Fruit fly (Drosophila melanogaster) whole organism, embryonic: ENCODE results near the gene AANATL3.

Experiments
- Aef1 ChIP-seq: fragments of 200-800 bp; sonication (Bioruptor generic); IDR thresholded peaks from 3 replicates; pipeline ENCODE4 v1.3.6; 2022; ENCODE audit warnings: missing biosample characterization, missing genetic modification characterization
- CG12236 ChIP-seq: fragments of 200-800 bp; sonication (Bioruptor generic); optimal IDR thresholded peaks from 2 replicates; lab custom pipeline; 2016; ENCODE audit warnings: missing biosample characterization, missing genetic modification characterization
- CG12659 ChIP-seq: fragments of 200-800 bp; sonication (Bioruptor generic); optimal IDR thresholded peaks from 3 replicates; lab custom pipeline; 2017; ENCODE audit warnings: mild to moderate bottlenecking, missing biosample characterization, missing genetic modification reagents, missing genetic modification characterization
- CG14014 ChIP-seq: fragments of 200-800 bp; sonication (Bioruptor generic); IDR thresholded peaks from 2 replicates; pipeline ENCODE4 v1.3.6; 2022; ENCODE audit warnings: missing biosample characterization, missing genetic modification characterization
- CG15073 ChIP-seq: fragments of 200-800 bp; sonication (Bioruptor generic); optimal IDR thresholded peaks from 2 replicates; lab custom pipeline; 2016; ENCODE audit warnings: missing biosample characterization, missing genetic modification characterization
- CG15514 ChIP-seq: fragments of 200-800 bp; sonication (Bioruptor generic); optimal IDR thresholded peaks from 3 replicates; lab custom pipeline; 2017; ENCODE audit warnings: missing biosample characterization, missing genetic modification characterization, mild to moderate bottlenecking, moderate library complexity, missing genetic modification reagents
- CG15601 ChIP-seq: fragments of 200-800 bp; sonication (Bioruptor generic); optimal IDR thresholded peaks from 3 replicates; lab custom pipeline; 2019; ENCODE audit warnings: missing biosample characterization, mild to moderate bottlenecking, missing genetic modification characterization, moderate library complexity
- CG1603 ChIP-seq: fragments of 200-800 bp; sonication (Bioruptor generic); optimal IDR thresholded peaks from 2 replicates; lab custom pipeline; 2019; ENCODE audit warnings: missing biosample characterization, mild to moderate bottlenecking, missing genetic modification characterization, moderate library complexity
- CG16813 ChIP-seq: fragments of 200-800 bp; sonication (Bioruptor generic); IDR thresholded peaks from 3 replicates; pipeline ENCODE4 v1.3.6; 2022; ENCODE audit warnings: missing biosample characterization, missing genetic modification characterization; ENCODE audit not compliant: partially characterized antibody
- CG2116 ChIP-seq: fragments of 200-800 bp; sonication (Bioruptor generic); optimal IDR thresholded peaks from 3 replicates; lab custom pipeline; 2018; ENCODE audit warnings: missing biosample characterization, mild to moderate bottlenecking, missing genetic modification characterization
- CG31224 ChIP-seq: fragments of 200-800 bp; sonication (Bioruptor generic); IDR thresholded peaks from 2 replicates; pipeline ENCODE4 v1.3.6; 2022; ENCODE audit warnings: missing biosample characterization, missing genetic modification characterization
- CG4820 ChIP-seq: fragments of 200-800 bp; sonication (Bioruptor generic); optimal IDR thresholded peaks from 3 replicates; lab custom pipeline; 2016; ENCODE audit warnings: missing biosample characterization, missing genetic modification characterization
- CG6254 ChIP-seq: fragments of 200-800 bp; sonication (Bioruptor generic); optimal IDR thresholded peaks from 3 replicates; lab custom pipeline; 2017; ENCODE audit warnings: mild to moderate bottlenecking, missing biosample characterization, missing genetic modification reagents, missing genetic modification characterization
- CG6272 ChIP-seq: fragments of 200-800 bp; sonication (Bioruptor generic); IDR thresholded peaks from 2 replicates; pipeline ENCODE4 v1.3.6; 2022; ENCODE audit warnings: missing biosample characterization, missing genetic modification characterization
- CG7928 ChIP-seq: fragments of 200-800 bp; sonication (Bioruptor generic); optimal IDR thresholded peaks from 2 replicates; lab custom pipeline; 2017; ENCODE audit warnings: missing biosample characterization, mild to moderate bottlenecking, missing genetic modification characterization
- CG7963 ChIP-seq: fragments of 200-800 bp; sonication (Bioruptor generic); IDR thresholded peaks from 3 replicates; pipeline ENCODE4 v1.3.6; 2022; ENCODE audit warnings: missing biosample characterization, missing genetic modification characterization; ENCODE audit not compliant: partially characterized antibody
- CG8924 ChIP-seq: fragments of 200-800 bp; optimal IDR thresholded peaks from 3 replicates; lab custom pipeline; 2019; ENCODE audit warnings: missing biosample characterization, mild to moderate bottlenecking, missing genetic modification characterization, moderate library complexity
- CG9215 ChIP-seq: fragments of 200-800 bp; sonication (Bioruptor generic); IDR thresholded peaks from 2 replicates; pipeline ENCODE4 v1.3.6; 2022; ENCODE audit warnings: missing biosample characterization, missing genetic modification characterization
- CG9727 ChIP-seq: fragments of 200-800 bp; sonication (Bioruptor generic); optimal IDR thresholded peaks from 3 replicates; lab custom pipeline; 2017; ENCODE audit warnings: missing biosample characterization, mild to moderate bottlenecking, missing genetic modification characterization
- Camta ChIP-seq: fragments of 200-800 bp; sonication (Bioruptor generic); optimal IDR thresholded peaks from 2 replicates; lab custom pipeline; 2016; ENCODE audit warnings: missing biosample characterization, missing genetic modification characterization
- D ChIP-seq, 2 experiments: fragments of 200-800 bp in 1 of 2; fragments of >200 bp in 1 of 2; sonication (Bioruptor generic) in 1 of 2; optimal IDR thresholded peaks; 2 replicates in 1 of 2; 3 replicates in 1 of 2; lab custom pipeline; 2017; ENCODE audit warnings: mild to moderate bottlenecking in 1 of 2, missing biosample characterization in 1 of 2, missing genetic modification characterization in 1 of 2, missing genetic modification reagents in 1 of 2
- Dek ChIP-seq: fragments of 200-800 bp; sonication (Bioruptor generic); optimal IDR thresholded peaks from 3 replicates; lab custom pipeline; 2019; ENCODE audit warnings: missing biosample characterization, mild to moderate bottlenecking, missing genetic modification characterization, moderate library complexity
- Dll ChIP-seq: fragments of 200-800 bp; sonication (Bioruptor generic); IDR thresholded peaks from 4 replicates; pipeline ENCODE4 v1.3.6; 2022; ENCODE audit warnings: missing biosample characterization, missing genetic modification characterization; ENCODE audit not compliant: partially characterized antibody
- Dref ChIP-seq: fragments of 200-800 bp; sonication (Bioruptor generic); IDR thresholded peaks from 2 replicates; pipeline ENCODE4 v1.3.6; 2022; ENCODE audit warnings: missing biosample characterization, missing genetic modification characterization
- Hr78 ChIP-seq, 2 experiments: fragments of 200-800 bp in 1 of 2; fragments of >200 bp in 1 of 2; sonication (Bioruptor generic) in 1 of 2; optimal IDR thresholded peaks; 2 replicates each; lab custom pipeline; 2017 to 2019; ENCODE audit warnings: missing biosample characterization in 2 of 2, missing genetic modification characterization in 2 of 2, mild to moderate bottlenecking in 1 of 2, moderate library complexity in 1 of 2
- MBD-R2 ChIP-seq: fragments of 200-800 bp; sonication (Bioruptor generic); IDR thresholded peaks from 2 replicates; pipeline ENCODE4 v1.3.6; 2022; ENCODE audit warnings: missing biosample characterization, missing genetic modification characterization
- Med ChIP-seq: fragments of 200-800 bp; sonication (Bioruptor generic); peaks from one replicate; lab custom pipeline; 2016; ENCODE audit warnings: missing biosample characterization, missing genetic modification characterization, mild to moderate bottlenecking, inconsistent platforms, moderate library complexity
- Mes4 ChIP-seq: fragments of 200-800 bp; sonication (Bioruptor generic); optimal IDR thresholded peaks from 2 replicates; lab custom pipeline; 2016; ENCODE audit warnings: missing biosample characterization, missing genetic modification characterization
- Nf-YC ChIP-seq: fragments of 200-800 bp; optimal IDR thresholded peaks from 3 replicates; lab custom pipeline; 2019; ENCODE audit warnings: missing biosample characterization, mild to moderate bottlenecking, missing genetic modification characterization, moderate library complexity
- Ptx1 ChIP-seq: fragments of 200-800 bp; sonication (Bioruptor generic); IDR thresholded peaks from 2 replicates; pipeline ENCODE4 v1.3.6; 2022; ENCODE audit warnings: missing biosample characterization, missing genetic modification characterization
- Rx ChIP-seq: fragments of 200-800 bp; sonication (Bioruptor generic); IDR thresholded peaks from 2 replicates; pipeline ENCODE4 v1.3.6; 2022; ENCODE audit warnings: missing biosample characterization, missing genetic modification characterization
- Scr ChIP-seq: fragments of 200-800 bp; sonication (Bioruptor generic); IDR thresholded peaks from 2 replicates; pipeline ENCODE4 v1.3.6; 2022; ENCODE audit warnings: missing biosample characterization, missing genetic modification characterization; ENCODE audit not compliant: partially characterized antibody
- Sry-β ChIP-seq: fragments of 200-800 bp; sonication (Bioruptor generic); optimal IDR thresholded peaks from 2 replicates; lab custom pipeline; 2018; ENCODE audit warnings: missing biosample characterization, mild to moderate bottlenecking, missing genetic modification characterization, moderate library complexity
- Stat92E ChIP-seq, 3 experiments: fragments of >200 bp in 2 of 3; fragments of 200-800 bp in 1 of 3; sonication (Bioruptor generic) in 1 of 3; optimal IDR thresholded peaks; 2 replicates each; lab custom pipeline; 2017 to 2019; ENCODE audit warnings: missing biosample characterization in 3 of 3, missing genetic modification characterization in 3 of 3, mild to moderate bottlenecking in 1 of 3, moderate library complexity in 1 of 3
- ab ChIP-seq: fragments of 200-800 bp; sonication (Bioruptor generic); optimal IDR thresholded peaks from 2 replicates; lab custom pipeline; 2016; ENCODE audit warnings: missing biosample characterization, missing genetic modification characterization
- ato ChIP-seq: fragments of 200-800 bp; sonication (Bioruptor generic); IDR thresholded peaks from 2 replicates; pipeline ENCODE4 v1.3.6; 2022; ENCODE audit warnings: missing biosample characterization, missing genetic modification characterization; ENCODE audit not compliant: partially characterized antibody
- bbx ChIP-seq: fragments of 200-800 bp; sonication (Bioruptor generic); IDR thresholded peaks from 2 replicates; pipeline ENCODE4 v1.3.6; 2022; ENCODE audit warnings: missing biosample characterization, missing genetic modification characterization; ENCODE audit not compliant: partially characterized antibody
- chm ChIP-seq: fragments of 200-800 bp; sonication (Bioruptor generic); IDR thresholded peaks from 2 replicates; pipeline ENCODE4 v1.3.6; 2022; ENCODE audit warnings: missing biosample characterization, missing genetic modification characterization
- dan ChIP-seq: fragments of 200-800 bp; sonication (Bioruptor generic); IDR thresholded peaks from 2 replicates; pipeline ENCODE4 v1.3.6; 2022; ENCODE audit warnings: missing biosample characterization, missing genetic modification characterization
- gsb-n ChIP-seq: fragments of 200-800 bp; sonication (Bioruptor generic); optimal IDR thresholded peaks from 3 replicates; lab custom pipeline; 2018; ENCODE audit warnings: missing biosample characterization, mild to moderate bottlenecking, missing genetic modification characterization
- hth ChIP-seq: fragments of >200 bp; optimal IDR thresholded peaks from 2 replicates; lab custom pipeline; 2017; ENCODE audit warnings: inconsistent platforms
- mirr ChIP-seq: fragments of 200-800 bp; sonication (Bioruptor generic); optimal IDR thresholded peaks from 3 replicates; lab custom pipeline; 2018; ENCODE audit warnings: missing biosample characterization, mild to moderate bottlenecking, missing genetic modification characterization
- pb ChIP-seq: fragments of 200-800 bp; sonication (Bioruptor generic); optimal IDR thresholded peaks from 3 replicates; lab custom pipeline; 2016; ENCODE audit warnings: missing biosample characterization, missing genetic modification characterization
- ranshi ChIP-seq: fragments of 200-800 bp; sonication (Bioruptor generic); IDR thresholded peaks from 2 replicates; pipeline ENCODE4 v1.3.6; 2022; ENCODE audit warnings: missing biosample characterization, missing genetic modification characterization
- tgo ChIP-seq: fragments of 200-800 bp; sonication (Bioruptor generic); IDR thresholded peaks from 3 replicates; pipeline ENCODE4 v1.3.6; 2022; ENCODE audit warnings: missing biosample characterization, missing genetic modification characterization
- tup ChIP-seq: fragments of 200-800 bp; sonication (Bioruptor generic); optimal IDR thresholded peaks from 2 replicates; lab custom pipeline; 2016; ENCODE audit warnings: missing biosample characterization, mild to moderate bottlenecking, missing genetic modification characterization, moderate library complexity
- twi ChIP-seq: fragments of 200-800 bp; optimal IDR thresholded peaks from 2 replicates; lab custom pipeline; 2019; ENCODE audit warnings: missing biosample characterization, mild to moderate bottlenecking, missing genetic modification characterization, moderate library complexity
- wek ChIP-seq: fragments of 200-800 bp; sonication (Bioruptor generic); optimal IDR thresholded peaks from 3 replicates; lab custom pipeline; 2018; ENCODE audit warnings: missing biosample characterization, mild to moderate bottlenecking, missing genetic modification characterization, moderate library complexity
- zen2 ChIP-seq: fragments of 200-800 bp; sonication (Bioruptor generic); IDR thresholded peaks from 3 replicates; pipeline ENCODE4 v1.3.6; 2022; ENCODE audit warnings: missing biosample characterization, missing genetic modification characterization; ENCODE audit not compliant: partially characterized antibody
- zf30C ChIP-seq: fragments of 200-800 bp; sonication (Bioruptor generic); optimal IDR thresholded peaks from 3 replicates; lab custom pipeline; 2018; ENCODE audit warnings: missing biosample characterization, mild to moderate bottlenecking, missing genetic modification characterization

Gene AANATL3

dm6 chr2L:20065516-20065915, 39.9 kb upstream of the AANATL3 start, which contains the start of gene vls (continued):
- peak; percentile 81 for TF ChIP-seq MBD-R2 (GFP tag; lab: Robert Waterston, UW)
- peak; percentile 81 for TF ChIP-seq zen2 (GFP tag; lab: Robert Waterston, UW)
- TF ChIP-seq gsb-n (tag; lab: Kevin White, UChicago), result no peak
- TF ChIP-seq Scr (GFP tag; lab: Robert Waterston, UW), result peak; percentile 82
- TF ChIP-seq CG12236 (GFP tag; lab: Kevin White, UChicago), result no peak
- no peak for TF ChIP-seq CG31224
- peak; percentile 72 for TF ChIP-seq CG16813 (GFP tag; lab: Robert Waterston, UW)
- no peak for TF ChIP-seq zf30C
- TF ChIP-seq CG8924 (tag; lab: Kevin White, UChicago), result no peak
- no peak for TF ChIP-seq CG4820 (GFP tag; lab: Kevin White, UChicago)
- TF ChIP-seq tup (GFP tag; lab: Kevin White, UChicago), result no peak
- no peak for TF ChIP-seq Nf-YC (tag; lab: Kevin White, UChicago)
- peak; percentile 75 for TF ChIP-seq bbx
- no peak for TF ChIP-seq D (optimal IDR thresholded peaks at IDR 0.05; lab: Kevin White, UChicago)
- TF ChIP-seq D (GFP tag; optimal IDR thresholded peaks at IDR 0.05; lab: Kevin White, UChicago), result no peak
- TF ChIP-seq dan (GFP tag; lab: Robert Waterston, UW), result no peak
- TF ChIP-seq CG14014 (GFP tag; lab: Robert Waterston, UW), result no peak
- TF ChIP-seq CG7928 (GFP tag; lab: Kevin White, UChicago), result no peak
- peak; percentile 12 for TF ChIP-seq CG15514 (GFP tag; lab: Kevin White, UChicago)
- no peak for TF ChIP-seq wek (GFP tag; lab: Kevin White, UChicago)
- no peak for TF ChIP-seq twi
- TF ChIP-seq CG1603 (tag; lab: Kevin White, UChicago), result no peak
- no peak for TF ChIP-seq CG6272 (GFP tag; lab: Robert Waterston, UW)
- no peak for TF ChIP-seq Dek (tag; lab: Kevin White, UChicago)
- TF ChIP-seq hth (lab: Kevin White, UChicago), result no peak
- TF ChIP-seq Aef1 (GFP tag; lab: Robert Waterston, UW), result no peak
- TF ChIP-seq CG12659 (GFP tag; lab: Kevin White, UChicago), result no peak
- no peak for TF ChIP-seq CG15073
- no peak for TF ChIP-seq mirr (GFP tag; lab: Kevin White, UChicago)
- TF ChIP-seq Stat92E (GFP tag; optimal IDR thresholded peaks at IDR 0.05; lab: Kevin White, UChicago), result no peak
- TF ChIP-seq ranshi, result no peak
- no peak for TF ChIP-seq Rx
- TF ChIP-seq CG7963, result peak; percentile 55; the same call in 1 of the 3 replicates
- no peak for TF ChIP-seq Mes4 (GFP tag; lab: Kevin White, UChicago)
- TF ChIP-seq CG2116, result peak; percentile 30
- TF ChIP-seq pb, result no peak
- TF ChIP-seq tgo, result no peak
- no peak for TF ChIP-seq CG6254 (GFP tag; lab: Kevin White, UChicago)
- TF ChIP-seq Med (GFP tag; lab: Kevin White, UChicago), result no peak
- TF ChIP-seq Camta, result no peak
- no peak for TF ChIP-seq CG9215 (GFP tag; lab: Robert Waterston, UW)
- TF ChIP-seq ato (GFP tag; lab: Robert Waterston, UW), result peak; percentile 73
- TF ChIP-seq CG15601, result no peak
- no peak for TF ChIP-seq chm (GFP tag; lab: Robert Waterston, UW)
- TF ChIP-seq CG9727 (GFP tag; lab: Kevin White, UChicago), result no peak
- no peak for TF ChIP-seq Ptx1 (GFP tag; lab: Robert Waterston, UW)
- no peak for TF ChIP-seq Hr78 (GFP tag; optimal IDR thresholded peaks at IDR 0.05; lab: Kevin White, UChicago)
- TF ChIP-seq Dref, result peak; percentile 85
- peak; percentile 36 for TF ChIP-seq Sry-β (GFP tag; lab: Kevin White, UChicago)
- TF ChIP-seq ab (GFP tag; lab: Kevin White, UChicago), result no peak
- TF ChIP-seq Dll, result peak; percentile 87
